Worm (Caenorhabditis elegans) whole organism, L2 larva: ENCODE data around the gene C47A4.3.

Experiments used
- ceh-82 ChIP-seq: fragments of 150-350 bp; optimal IDR thresholded peaks from 2 replicates; lab custom pipeline; 2014; ENCODE audit warnings: missing biosample characterization, missing genetic modification characterization
- nhr-11 ChIP-seq: fragments of 150-350 bp; optimal IDR thresholded peaks from 2 replicates; lab custom pipeline; 2014; ENCODE audit warnings: missing biosample characterization, missing genetic modification characterization
- nhr-237 ChIP-seq: fragments of 150-350 bp; optimal IDR thresholded peaks from 2 replicates; lab custom pipeline; 2014; ENCODE audit warnings: missing biosample characterization, missing genetic modification characterization
- nhr-6 ChIP-seq: fragments of 150-350 bp; optimal IDR thresholded peaks from 2 replicates; lab custom pipeline; 2014; ENCODE audit warnings: missing biosample characterization, missing genetic modification characterization
- skn-1 ChIP-seq: sonication (generic microtip); optimal IDR thresholded peaks from 2 replicates; lab custom pipeline; 2017; ENCODE audit warnings: missing biosample characterization, missing genetic modification characterization
- snpc-4 ChIP-seq: fragments of 150-350 bp; optimal IDR thresholded peaks from 2 replicates; lab custom pipeline; 2014; ENCODE audit warnings: missing biosample characterization, missing genetic modification characterization
- unc-55 ChIP-seq: fragments of 150-350 bp; sonication (generic microtip); optimal IDR thresholded peaks from 3 replicates; lab custom pipeline; 2014; ENCODE audit warnings: missing biosample characterization, missing genetic modification reagents, missing genetic modification characterization
- zag-1 ChIP-seq: fragments of 150-350 bp; optimal IDR thresholded peaks from 2 replicates; lab custom pipeline; 2014; ENCODE audit warnings: missing biosample characterization, missing genetic modification characterization

DNA sequence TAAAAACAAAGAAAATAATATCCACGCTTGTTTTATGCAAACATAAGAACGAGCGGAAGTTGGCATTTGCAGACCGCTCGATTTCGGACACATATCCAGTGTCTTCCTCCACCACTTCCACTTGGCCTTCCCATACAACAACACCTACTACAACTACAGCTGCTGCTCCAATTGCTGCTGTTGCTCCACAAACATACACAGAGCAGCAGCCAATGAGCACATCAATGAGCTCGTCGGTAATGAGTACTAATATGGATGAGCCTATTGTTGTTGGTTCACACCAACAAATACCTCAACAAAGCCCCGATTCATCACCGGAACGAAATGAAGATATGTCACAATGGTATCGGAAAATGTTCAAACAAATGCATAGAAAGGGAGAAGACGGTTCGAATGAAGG, 13.5 kb upstream of the C47A4.3 start:
- TF ChIP-seq nhr-237 (no peak), nhr-11 (tag; lab: Kevin White, UChicago) (no peak), snpc-4 (tag; lab: Kevin White, UChicago) (no peak), ceh-82 (tag; lab: Kevin White, UChicago) (no peak), skn-1 (tag; lab: Kevin White, UChicago) (no peak), nhr-6 (tag; lab: Kevin White, UChicago) (no peak), unc-55 (GFP tag; lab: Kevin White, UChicago) (no peak), zag-1 (no peak)
